Fruit fly (Drosophila melanogaster) whole organism, pupa: ENCODE measurements around the gene Gr66a.
A peak's percentile ranks its signal among the peaks of the same experiment; 100 is the strongest.

Experiments
- CG10348 ChIP-seq: fragments of 200-800 bp; sonication (Bioruptor generic); IDR thresholded peaks from 2 replicates; pipeline ENCODE4 v1.3.6; 2022; ENCODE audit warnings: missing biosample characterization, missing genetic modification characterization
- CG12605 ChIP-seq: fragments of 200-800 bp; sonication (Bioruptor generic); IDR thresholded peaks from 2 replicates; pipeline ENCODE4 v1.3.6; 2022; ENCODE audit warnings: missing biosample characterization, missing genetic modification characterization
- CG13204 ChIP-seq: fragments of 200-800 bp; sonication (Bioruptor generic); optimal IDR thresholded peaks from 2 replicates; lab custom pipeline; 2018; ENCODE audit warnings: missing biosample characterization, mild to moderate bottlenecking, missing genetic modification characterization, moderate library complexity
- CG14655 ChIP-seq: fragments of 200-800 bp; sonication (Bioruptor generic); optimal IDR thresholded peaks from 3 replicates; lab custom pipeline; 2017; ENCODE audit warnings: mild to moderate bottlenecking, missing biosample characterization, missing genetic modification reagents, missing genetic modification characterization
- CG15710 ChIP-seq: fragments of 200-800 bp; sonication (Bioruptor generic); optimal IDR thresholded peaks from 2 replicates; lab custom pipeline; 2018; ENCODE audit warnings: missing biosample characterization, mild to moderate bottlenecking, missing genetic modification characterization, moderate library complexity
- CG17806 ChIP-seq: fragments of 200-800 bp; sonication (Bioruptor generic); optimal IDR thresholded peaks from 2 replicates; lab custom pipeline; 2018; ENCODE audit warnings: missing biosample characterization, mild to moderate bottlenecking, missing genetic modification characterization, moderate library complexity
- CG32121 ChIP-seq: fragments of 200-800 bp; sonication (Bioruptor generic); IDR thresholded peaks from 2 replicates; pipeline ENCODE4 v1.3.6; 2022; ENCODE audit warnings: missing biosample characterization, missing genetic modification characterization
- CG34367 ChIP-seq: fragments of 200-800 bp; sonication (Bioruptor generic); optimal IDR thresholded peaks from 2 replicates; lab custom pipeline; 2018; ENCODE audit warnings: missing biosample characterization, mild to moderate bottlenecking, missing genetic modification characterization
- CG4496 ChIP-seq: fragments of 200-800 bp; sonication (Bioruptor generic); IDR thresholded peaks from 3 replicates; pipeline ENCODE4 v1.3.6; 2022; ENCODE audit warnings: missing biosample characterization, missing genetic modification characterization
- CG8159 ChIP-seq: fragments of 200-800 bp; sonication (Bioruptor generic); optimal IDR thresholded peaks from 3 replicates; lab custom pipeline; 2018; ENCODE audit warnings: missing biosample characterization, mild to moderate bottlenecking, missing genetic modification characterization, moderate library complexity
- CG8301 ChIP-seq: fragments of 200-800 bp; sonication (Bioruptor generic); optimal IDR thresholded peaks from 2 replicates; lab custom pipeline; 2018; ENCODE audit warnings: missing biosample characterization, mild to moderate bottlenecking, missing genetic modification characterization
- CG9948 ChIP-seq: fragments of 200-800 bp; sonication (Bioruptor generic); optimal IDR thresholded peaks from 2 replicates; lab custom pipeline; 2018; ENCODE audit warnings: missing biosample characterization, mild to moderate bottlenecking, missing genetic modification characterization, moderate library complexity
- D1 ChIP-seq: fragments of 200-800 bp; sonication (Bioruptor generic); optimal IDR thresholded peaks from 2 replicates; lab custom pipeline; 2018; ENCODE audit warnings: missing biosample characterization, mild to moderate bottlenecking, missing genetic modification characterization, moderate library complexity
- EcR ChIP-seq: fragments of 200-800 bp; sonication (Bioruptor generic); optimal IDR thresholded peaks from 3 replicates; lab custom pipeline; 2019; ENCODE audit warnings: missing biosample characterization, missing genetic modification characterization, mild to moderate bottlenecking, moderate library complexity, missing genetic modification reagents
- Ets98B ChIP-seq: fragments of 200-800 bp; sonication (Bioruptor generic); IDR thresholded peaks from 2 replicates; pipeline ENCODE4 v1.3.6; 2022; ENCODE audit warnings: missing biosample characterization, missing genetic modification characterization
- Pif1A ChIP-seq: fragments of 200-800 bp; sonication (Bioruptor generic); optimal IDR thresholded peaks from 3 replicates; lab custom pipeline; 2016; ENCODE audit warnings: missing biosample characterization, missing genetic modification characterization
- Pif1B ChIP-seq: fragments of 200-800 bp; sonication (Bioruptor generic); optimal IDR thresholded peaks from 3 replicates; lab custom pipeline; 2016; ENCODE audit warnings: missing biosample characterization, missing genetic modification characterization
- Snoo ChIP-seq: fragments of 200-800 bp; sonication (Bioruptor generic); optimal IDR thresholded peaks from 3 replicates; lab custom pipeline; 2017; ENCODE audit warnings: missing biosample characterization, mild to moderate bottlenecking, missing genetic modification characterization, inconsistent platforms
- fd96Ca ChIP-seq: fragments of 200-800 bp; sonication (Bioruptor generic); IDR thresholded peaks from 3 replicates; pipeline ENCODE4 v1.3.6; 2022; ENCODE audit warnings: missing biosample characterization, missing genetic modification characterization
- gl ChIP-seq: fragments of 200-800 bp; sonication (Bioruptor generic); optimal IDR thresholded peaks from 2 replicates; lab custom pipeline; 2018; ENCODE audit warnings: missing biosample characterization, mild to moderate bottlenecking, missing genetic modification characterization
- rn ChIP-seq: fragments of 200-800 bp; sonication (Bioruptor generic); IDR thresholded peaks from 2 replicates; pipeline ENCODE4 v1.3.6; 2022; ENCODE audit warnings: missing biosample characterization, missing genetic modification characterization

Gene Gr66a

dm6 chr3L:8325559-8325958, 18.8 kb upstream of the Gr66a start, which contains the start of gene CG34461:
TSS of gene CG34461 (plus strand) at chr3L:8325859.
- TF ChIP-seq CG4496 (GFP tag; lab: Robert Waterston, UW) (0 out of 3 replicates have a peak, but pooled peaks have one; percentile 45), D1 (tag; lab: Kevin White, UChicago) (no peak), Snoo (tag; lab: Kevin White, UChicago) (no peak)

- TF ChIP-seq CG4496 (GFP tag; lab: Robert Waterston, UW) (no peak), gl (tag; lab: Kevin White, UChicago) (no peak), Pif1A (no peak), fd96Ca (GFP tag; lab: Robert Waterston, UW) (no peak), CG9948 (tag; lab: Kevin White, UChicago) (no peak), Ets98B (GFP tag; lab: Robert Waterston, UW) (no peak), CG13204 (no peak), CG32121 (GFP tag; lab: Robert Waterston, UW) (no peak), Pif1B (no peak), EcR (GFP tag; lab: Kevin White, UChicago) (no peak), rn (GFP tag; lab: Robert Waterston, UW) (no peak), D1 (tag; lab: Kevin White, UChicago) (no peak), CG34367 (tag; lab: Kevin White, UChicago) (no peak), CG17806 (tag; lab: Kevin White, UChicago) (no peak), CG8159 (tag; lab: Kevin White, UChicago) (no peak), CG15710 (no peak), Snoo (tag; lab: Kevin White, UChicago) (no peak), CG14655 (GFP tag; lab: Kevin White, UChicago) (no peak), CG10348 (GFP tag; lab: Robert Waterston, UW) (no peak), CG12605 (no peak)
Observed at dm6 chr3L:8323817-8324216, 17.0 kb upstream of the Gr66a start.

dm6 chr3L:8320105-8320813, 13.5 kb upstream of the Gr66a start, which contains the start of gene CG13670:
TSS of gene CG13670 (plus strand) at chr3L:8320763.
- peak; percentile 56; the same call in 1 of the 2 replicates for TF ChIP-seq CG32121 (GFP tag; lab: Robert Waterston, UW)
- TF ChIP-seq CG10348 (GFP tag; lab: Robert Waterston, UW) = no peak
- no peak for TF ChIP-seq EcR (GFP tag; lab: Kevin White, UChicago)
- no peak; the same call in 2 of the 3 replicates for TF ChIP-seq CG4496 (GFP tag; lab: Robert Waterston, UW)
- TF ChIP-seq CG8301 (tag; lab: Kevin White, UChicago) = peak; percentile 4
- no peak for TF ChIP-seq CG34367 (tag; lab: Kevin White, UChicago)
- TF ChIP-seq Pif1A = peak; percentile 16
- no peak for TF ChIP-seq rn (GFP tag; lab: Robert Waterston, UW)
- TF ChIP-seq CG13204 = no peak
- no peak for TF ChIP-seq CG14655 (GFP tag; lab: Kevin White, UChicago)
- no peak for TF ChIP-seq CG8159 (tag; lab: Kevin White, UChicago)
- TF ChIP-seq gl (tag; lab: Kevin White, UChicago) = no peak
- TF ChIP-seq Ets98B (GFP tag; lab: Robert Waterston, UW) = peak; percentile 60
- TF ChIP-seq Snoo (tag; lab: Kevin White, UChicago) = no peak
- TF ChIP-seq fd96Ca (GFP tag; lab: Robert Waterston, UW) = no peak
- TF ChIP-seq D1 (tag; lab: Kevin White, UChicago) = no peak
- no peak for TF ChIP-seq CG15710
- TF ChIP-seq Pif1B = no peak
- no peak for TF ChIP-seq CG12605
- TF ChIP-seq CG17806 (tag; lab: Kevin White, UChicago) = no peak
- TF ChIP-seq CG9948 (tag; lab: Kevin White, UChicago) = no peak

dm6 chr3L:8318916-8319506, 12.2 kb upstream of the Gr66a start, which contains the start of gene CG43059:
TSS of gene CG43059 (minus strand) at chr3L:8318966.
- TF ChIP-seq CG10348 (GFP tag; lab: Robert Waterston, UW) (peak; percentile 56; the same call in 1 of the 2 replicates), rn (GFP tag; lab: Robert Waterston, UW) (peak; percentile 82), CG32121 (GFP tag; lab: Robert Waterston, UW) (peak; percentile 93), Pif1B (no peak), fd96Ca (GFP tag; lab: Robert Waterston, UW) (peak; percentile 87), CG8301 (tag; lab: Kevin White, UChicago) (peak; percentile 88), gl (tag; lab: Kevin White, UChicago) (no peak), D1 (tag; lab: Kevin White, UChicago) (no peak), CG4496 (GFP tag; lab: Robert Waterston, UW) (peak; percentile 91), CG12605 (peak; percentile 82), Pif1A (peak; percentile 38), Snoo (tag; lab: Kevin White, UChicago) (no peak), CG34367 (tag; lab: Kevin White, UChicago) (no peak), CG14655 (GFP tag; lab: Kevin White, UChicago) (peak; percentile 82), CG9948 (tag; lab: Kevin White, UChicago) (no peak), CG15710 (no peak), CG17806 (tag; lab: Kevin White, UChicago) (no peak), CG13204 (no peak), CG8159 (tag; lab: Kevin White, UChicago) (no peak), EcR (GFP tag; lab: Kevin White, UChicago) (no peak), Ets98B (GFP tag; lab: Robert Waterston, UW) (peak; percentile 92)
